Worm (Caenorhabditis elegans) whole organism, L4 larva: ENCODE measurements around the gene Y43F8C.5.

ENCODE experiments used
- attf-4 ChIP-seq: sonication (generic microtip); optimal IDR thresholded peaks from 3 replicates; lab custom pipeline; 2017; ENCODE audit warnings: missing biosample characterization, missing genetic modification characterization
- dpl-1 ChIP-seq: fragments of 150-350 bp; optimal IDR thresholded peaks from 2 replicates; lab custom pipeline; 2014; ENCODE audit warnings: missing biosample characterization, missing genetic modification reagents, missing genetic modification characterization
- egl-27 ChIP-seq: sonication (generic microtip); optimal IDR thresholded peaks from 3 replicates; lab custom pipeline; 2017; ENCODE audit warnings: missing biosample characterization, missing genetic modification reagents, missing genetic modification characterization
- fkh-10 ChIP-seq: fragments of 150-350 bp; optimal IDR thresholded peaks from 2 replicates; lab custom pipeline; 2014; ENCODE audit warnings: missing biosample characterization, missing genetic modification reagents, missing genetic modification characterization
- lin-39 ChIP-seq: fragments of 150-350 bp; optimal IDR thresholded peaks from 2 replicates; lab custom pipeline; 2014; ENCODE audit warnings: missing biosample characterization, missing genetic modification reagents, missing genetic modification characterization
- mep-1 ChIP-seq: fragments of 150-350 bp; sonication (generic microtip); optimal IDR thresholded peaks from 3 replicates; lab custom pipeline; 2014; ENCODE audit warnings: missing biosample characterization, missing genetic modification characterization
- nhr-111 ChIP-seq: fragments of 200-800 bp; sonication (Bioruptor generic); optimal IDR thresholded peaks from 2 replicates; lab custom pipeline; 2018; ENCODE audit warnings: mild to moderate bottlenecking, missing genetic modification characterization, missing compliant biosample characterization
- nhr-76 ChIP-seq: fragments of 150-350 bp; optimal IDR thresholded peaks from 2 replicates; lab custom pipeline; 2014; ENCODE audit warnings: missing biosample characterization, missing genetic modification characterization
- skn-1 ChIP-seq: fragments of 150-350 bp; optimal IDR thresholded peaks from 2 replicates; lab custom pipeline; 2014; ENCODE audit warnings: missing biosample characterization, missing genetic modification characterization
- unc-130 ChIP-seq: sonication (generic microtip); optimal IDR thresholded peaks from 2 replicates; lab custom pipeline; 2016; ENCODE audit warnings: missing genetic modification reagents, missing genetic modification characterization, missing compliant biosample characterization
- unc-39 ChIP-seq: sonication (generic microtip); optimal IDR thresholded peaks from 2 replicates; lab custom pipeline; 2017; ENCODE audit warnings: missing biosample characterization, missing genetic modification characterization
- unc-62 ChIP-seq, 3 experiments: fragments of 150-350 bp in 1 of 3; sonication (generic microtip); optimal IDR thresholded peaks in 2 of 3; peaks in 1 of 3; 1 replicate in 1 of 3; 2 replicates in 2 of 3; lab custom pipeline; 2014 to 2017; ENCODE audit warnings: missing biosample characterization in 3 of 3, missing genetic modification characterization in 3 of 3, missing genetic modification reagents in 3 of 3, missing genotype in 1 of 3
- zip-11 ChIP-seq: fragments of 200-800 bp; sonication (Bioruptor generic); IDR thresholded peaks from 2 replicates; pipeline ENCODE4 v1.3.6; 2022; ENCODE audit warnings: missing genetic modification characterization, missing compliant biosample characterization
- zip-2 ChIP-seq: fragments of 150-350 bp; optimal IDR thresholded peaks from 2 replicates; lab custom pipeline; 2014; ENCODE audit warnings: missing biosample characterization, missing genetic modification characterization

ce11 chrV:19613161-19613560, 19.3 kb downstream of the Y43F8C.5 start, which contains the start of gene nlp-26:
- TF ChIP-seq nhr-76 (tag; lab: Kevin White, UChicago) (no peak), egl-27 (tag; lab: Kevin White, UChicago) (no peak), zip-11 (no peak), zip-2 (tag; lab: Kevin White, UChicago) (no peak), mep-1 (no peak), attf-4 (no peak), skn-1 (tag; lab: Kevin White, UChicago) (no peak), unc-130 (GFP tag; lab: Kevin White, UChicago) (no peak), fkh-10 (GFP tag; lab: Kevin White, UChicago) (no peak), unc-39 (tag; lab: Kevin White, UChicago) (no peak), unc-62 (GFP tag; optimal IDR thresholded peaks at IDR 0.05 in 1 of 2; lab: Kevin White, UChicago) (no peak), unc-62 (tag; optimal IDR thresholded peaks at IDR 0.05; lab: Kevin White, UChicago) (no peak), nhr-111 (GFP tag; lab: Kevin White, UChicago) (no peak), dpl-1 (GFP tag; lab: Kevin White, UChicago) (no peak), lin-39 (tag; lab: Kevin White, UChicago) (no peak)
